Worm (Caenorhabditis elegans): ENCODE results near the gene fkb-4.

Gene fkb-4

DNA sequence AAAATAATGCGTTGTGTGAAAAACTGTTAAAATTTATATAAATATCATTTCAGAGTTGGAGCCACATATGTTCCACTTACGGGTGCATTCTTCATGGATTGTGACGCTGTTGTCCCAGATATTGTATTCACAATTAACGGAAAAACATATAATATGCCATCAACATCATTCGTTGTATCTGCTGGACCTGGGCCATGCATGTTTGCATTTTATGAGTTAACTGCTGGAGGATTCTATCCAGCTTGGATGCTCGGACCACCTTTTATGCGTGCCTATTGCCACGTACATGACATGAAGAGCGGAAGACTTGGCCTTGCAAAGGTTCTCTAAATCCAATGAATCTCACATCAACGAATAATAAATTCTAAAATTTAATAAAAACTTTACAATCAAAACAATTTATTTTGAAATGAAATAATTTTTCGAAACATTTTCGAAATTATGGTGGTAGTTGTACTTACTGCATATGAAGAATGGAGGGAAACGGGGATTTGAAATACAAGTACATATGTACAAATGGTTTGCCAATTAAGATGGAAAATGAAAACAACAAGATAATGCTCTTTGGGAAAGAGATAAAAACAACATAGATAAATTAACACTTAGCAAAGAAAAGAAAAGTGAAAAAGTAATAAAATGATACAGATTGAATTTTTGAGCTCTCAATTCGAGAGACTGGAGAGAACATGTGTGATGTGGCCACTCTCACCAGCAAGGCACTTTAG is 43.0 kb downstream of the fkb-4 start:
- TF ChIP-seq T22C8.4 (GFP tag; IDR thresholded peaks at IDR 0.05) (no peak), flt-1 (GFP tag; IDR thresholded peaks at IDR 0.05) (no peak)

DNA sequence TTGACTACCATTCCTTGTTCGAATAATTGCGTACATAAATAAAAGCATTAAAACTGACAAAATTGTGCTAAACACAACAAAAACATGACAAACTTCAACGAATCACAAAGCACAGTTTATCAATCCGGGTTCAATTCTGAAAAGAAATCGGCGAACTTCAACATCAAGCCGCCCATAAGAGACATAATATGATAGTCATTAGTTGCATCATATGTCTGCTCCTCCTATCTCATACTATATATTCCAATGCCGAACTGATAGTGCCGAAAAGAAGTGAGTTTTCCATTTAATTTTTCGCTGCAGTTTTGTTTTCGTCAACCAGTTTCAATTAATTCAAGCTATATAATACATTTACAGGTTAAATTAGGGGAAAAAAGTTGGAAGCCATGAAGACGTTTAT is 45.2 kb downstream of the fkb-4 start, which contains the start of gene hrg-7:
Gene hrg-7, plus strand, starts transcription at position 358 of the 400 bp plus-strand sequence.
- no peak for TF ChIP-seq T22C8.4 (GFP tag; IDR thresholded peaks at IDR 0.05)
- TF ChIP-seq klf-2 (GFP tag; conservative IDR thresholded peaks at IDR 0.05), result no peak
- no peak for TF ChIP-seq tab-1 (GFP tag; IDR thresholded peaks at IDR 0.05)
- TF ChIP-seq cog-1 (tag; optimal IDR thresholded peaks at IDR 0.05), result no peak

DNA sequence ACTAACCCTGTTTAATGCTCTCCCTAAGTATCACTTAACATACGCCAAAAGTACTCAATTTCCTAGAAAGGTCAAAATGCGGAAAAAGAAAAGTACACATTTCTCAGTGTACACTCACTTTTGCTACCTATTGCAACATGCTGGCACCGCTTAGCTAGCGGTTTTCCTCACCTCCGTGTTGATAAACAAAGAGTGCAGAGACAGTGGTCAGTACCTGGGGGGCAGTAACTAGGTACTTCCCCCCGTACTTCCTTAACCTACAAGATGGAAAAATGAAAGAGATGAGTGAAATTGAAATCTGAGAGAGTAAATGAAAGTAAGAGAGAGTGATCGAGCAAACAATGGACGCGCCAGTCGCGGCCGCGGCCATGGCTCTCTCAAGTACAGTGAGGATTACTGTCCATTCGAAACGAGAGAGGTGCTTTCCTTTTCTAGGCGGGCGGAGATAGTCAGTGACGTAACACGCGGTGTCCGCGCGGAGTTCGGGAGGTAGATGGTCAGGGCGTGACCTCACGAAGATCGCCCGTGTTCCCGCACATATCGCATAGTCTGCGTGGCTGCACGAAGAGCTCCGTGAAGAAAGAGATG is 50.7 kb downstream of the fkb-4 start, which contains the start of gene cky-1:
Gene cky-1, plus strand, starts transcription at position 538 of the 588 bp plus-strand sequence.
- TF ChIP-seq med-1 (GFP tag; optimal IDR thresholded peaks at IDR 0.05; ENCODE audit: insufficient read depth) (no peak), flt-1 (GFP tag; IDR thresholded peaks at IDR 0.05) (no peak), cog-1 (tag; optimal IDR thresholded peaks at IDR 0.05) (no peak), ztf-29 (GFP tag; IDR thresholded peaks at IDR 0.05) (no peak), tab-1 (GFP tag; IDR thresholded peaks at IDR 0.05) (no peak), ref-1 (GFP tag; conservative IDR thresholded peaks at IDR 0.05) (no peak), klf-2 (GFP tag; conservative IDR thresholded peaks at IDR 0.05) (no peak), T22C8.4 (GFP tag; IDR thresholded peaks at IDR 0.05) (no peak), ztf-23 (GFP tag; IDR thresholded peaks at IDR 0.05) (no peak)

All from whole organism, midembryonic.